Fruit fly (Drosophila melanogaster) whole organism, adult: ENCODE results near the gene Apt1.
"Not testable (repeated sequence)": the region's sequence is repeated elsewhere in the genome, so short reads cannot be mapped to it uniquely, and the experiment has no call there.

ENCODE experiments used
- CG11617 ChIP-seq: fragments of 200-800 bp; sonication (Bioruptor generic); optimal IDR thresholded peaks from 2 replicates; lab custom pipeline; 2017; ENCODE audit warnings: mild to moderate bottlenecking, missing biosample characterization, missing genetic modification reagents, missing genetic modification characterization
- CG12768 ChIP-seq: fragments of 200-800 bp; sonication (Bioruptor generic); optimal IDR thresholded peaks from 2 replicates; lab custom pipeline; 2017; ENCODE audit warnings: missing biosample characterization, missing genetic modification characterization, mild to moderate bottlenecking, moderate library complexity, missing genetic modification reagents
- CG14711 ChIP-seq: fragments of 200-800 bp; sonication (Bioruptor generic); optimal IDR thresholded peaks from 2 replicates; lab custom pipeline; 2018; ENCODE audit warnings: missing biosample characterization, mild to moderate bottlenecking, missing genetic modification characterization, moderate library complexity
- CG1620 ChIP-seq: fragments of 200-800 bp; sonication (Bioruptor generic); optimal IDR thresholded peaks from 2 replicates; lab custom pipeline; 2016; ENCODE audit warnings: missing biosample characterization, missing genetic modification characterization
- CG33017 ChIP-seq: fragments of 200-800 bp; sonication (Bioruptor generic); optimal IDR thresholded peaks from 2 replicates; lab custom pipeline; 2018; ENCODE audit warnings: missing biosample characterization, mild to moderate bottlenecking, missing genetic modification characterization, moderate library complexity
- CG5204 ChIP-seq: fragments of 200-800 bp; sonication (Bioruptor generic); optimal IDR thresholded peaks from 2 replicates; lab custom pipeline; 2016; ENCODE audit warnings: missing biosample characterization, missing genetic modification characterization
- CG7045 ChIP-seq: fragments of 200-800 bp; sonication (Bioruptor generic); optimal IDR thresholded peaks from 2 replicates; lab custom pipeline; 2017; ENCODE audit warnings: missing biosample characterization, mild to moderate bottlenecking, missing genetic modification characterization
- CG7101 ChIP-seq: fragments of 200-800 bp; sonication (Bioruptor generic); optimal IDR thresholded peaks from 2 replicates; lab custom pipeline; 2018; ENCODE audit warnings: missing biosample characterization, mild to moderate bottlenecking, missing genetic modification characterization, moderate library complexity
- Clk ChIP-seq: fragments of 200-800 bp; sonication (Bioruptor generic); optimal IDR thresholded peaks from 2 replicates; lab custom pipeline; 2017; ENCODE audit warnings: missing biosample characterization, missing genetic modification characterization
- Crg-1 ChIP-seq: fragments of 200-800 bp; sonication (Bioruptor generic); optimal IDR thresholded peaks from 2 replicates; lab custom pipeline; 2016; ENCODE audit warnings: missing biosample characterization, missing genetic modification characterization
- Hr96 ChIP-seq: fragments of 200-800 bp; sonication (Bioruptor generic); optimal IDR thresholded peaks from 2 replicates; lab custom pipeline; 2016; ENCODE audit warnings: missing biosample characterization, missing genetic modification characterization
- Mnt ChIP-seq: fragments of 200-800 bp; sonication (Bioruptor generic); optimal IDR thresholded peaks from 2 replicates; lab custom pipeline; 2016; ENCODE audit warnings: missing biosample characterization, mild to moderate bottlenecking, missing genetic modification characterization
- bab1 ChIP-seq: fragments of 200-800 bp; sonication (Bioruptor generic); optimal IDR thresholded peaks from 3 replicates; lab custom pipeline; 2019; ENCODE audit warnings: missing biosample characterization, mild to moderate bottlenecking, missing genetic modification characterization, moderate library complexity
- cic ChIP-seq: fragments of 200-800 bp; sonication (Bioruptor generic); optimal IDR thresholded peaks from 2 replicates; lab custom pipeline; 2017; ENCODE audit warnings: missing biosample characterization, mild to moderate bottlenecking, missing genetic modification characterization, moderate library complexity
- cnc ChIP-seq, 2 experiments: fragments of >200 bp; optimal IDR thresholded peaks; 2 replicates each; lab custom pipeline; 2017
- kay ChIP-seq: fragments of 200-800 bp; sonication (Bioruptor generic); peaks from one replicate; lab custom pipeline; 2016; ENCODE audit warnings: missing biosample characterization, missing genetic modification characterization, borderline replicate concordance
- ovo ChIP-seq: fragments of 200-800 bp; sonication (Bioruptor generic); optimal IDR thresholded peaks from 2 replicates; lab custom pipeline; 2016; ENCODE audit warnings: missing biosample characterization, missing genetic modification characterization
- pad ChIP-seq: fragments of 200-800 bp; sonication (Bioruptor generic); optimal IDR thresholded peaks from 3 replicates; lab custom pipeline; 2017; ENCODE audit warnings: missing biosample characterization, missing genetic modification characterization, mild to moderate bottlenecking, moderate library complexity, missing genetic modification reagents
- tj ChIP-seq: fragments of 200-800 bp; sonication (Bioruptor generic); optimal IDR thresholded peaks from 3 replicates; lab custom pipeline; 2017; ENCODE audit warnings: missing biosample characterization, mild to moderate bottlenecking, missing genetic modification characterization, moderate library complexity
- toe ChIP-seq: fragments of 200-800 bp; sonication (Bioruptor generic); optimal IDR thresholded peaks from 2 replicates; lab custom pipeline; 2016; ENCODE audit warnings: missing biosample characterization, missing genetic modification characterization

The Apt1 gene

DNA sequence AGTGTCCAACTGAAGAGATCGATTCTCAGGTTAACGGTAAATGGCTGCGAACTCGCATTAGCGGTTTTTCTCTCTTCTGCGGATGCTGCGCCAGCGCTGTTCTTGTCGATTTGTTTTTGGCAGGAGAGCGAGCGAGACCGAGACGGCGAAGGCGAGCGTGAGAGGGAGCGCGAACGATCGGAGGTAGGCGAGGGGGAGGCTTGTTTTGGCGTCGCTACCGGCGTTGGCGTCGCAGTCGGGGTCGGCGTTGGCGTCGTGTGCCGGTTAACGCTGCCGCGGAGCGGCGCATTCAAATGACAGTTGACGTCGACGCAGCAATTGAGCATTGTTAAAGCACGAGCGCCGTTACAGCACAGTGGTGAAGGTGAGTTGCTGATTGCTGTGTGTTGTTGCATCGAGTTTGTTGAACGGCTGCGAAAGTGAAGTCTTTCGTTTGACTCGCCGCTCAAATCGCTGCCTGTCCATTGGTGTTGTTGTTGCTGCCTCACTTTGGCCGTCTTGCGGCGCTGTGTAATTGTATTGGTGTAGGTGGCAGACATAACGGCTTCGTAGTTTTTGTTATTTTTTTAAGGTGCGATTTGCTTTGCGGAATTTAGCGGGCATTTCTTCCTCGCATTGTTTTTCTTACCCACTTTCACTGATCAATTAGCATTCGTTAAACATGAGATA is 40.9 kb upstream of the Apt1 start:
- TF ChIP-seq pad (GFP tag; lab: Kevin White, UChicago) = peak; percentile 85
- no peak for TF ChIP-seq bab1 (GFP tag; lab: Kevin White, UChicago)
- peak; percentile 96 for TF ChIP-seq ovo (GFP tag; lab: Kevin White, UChicago)
- no peak for TF ChIP-seq Clk (GFP tag; lab: Kevin White, UChicago)

DNA sequence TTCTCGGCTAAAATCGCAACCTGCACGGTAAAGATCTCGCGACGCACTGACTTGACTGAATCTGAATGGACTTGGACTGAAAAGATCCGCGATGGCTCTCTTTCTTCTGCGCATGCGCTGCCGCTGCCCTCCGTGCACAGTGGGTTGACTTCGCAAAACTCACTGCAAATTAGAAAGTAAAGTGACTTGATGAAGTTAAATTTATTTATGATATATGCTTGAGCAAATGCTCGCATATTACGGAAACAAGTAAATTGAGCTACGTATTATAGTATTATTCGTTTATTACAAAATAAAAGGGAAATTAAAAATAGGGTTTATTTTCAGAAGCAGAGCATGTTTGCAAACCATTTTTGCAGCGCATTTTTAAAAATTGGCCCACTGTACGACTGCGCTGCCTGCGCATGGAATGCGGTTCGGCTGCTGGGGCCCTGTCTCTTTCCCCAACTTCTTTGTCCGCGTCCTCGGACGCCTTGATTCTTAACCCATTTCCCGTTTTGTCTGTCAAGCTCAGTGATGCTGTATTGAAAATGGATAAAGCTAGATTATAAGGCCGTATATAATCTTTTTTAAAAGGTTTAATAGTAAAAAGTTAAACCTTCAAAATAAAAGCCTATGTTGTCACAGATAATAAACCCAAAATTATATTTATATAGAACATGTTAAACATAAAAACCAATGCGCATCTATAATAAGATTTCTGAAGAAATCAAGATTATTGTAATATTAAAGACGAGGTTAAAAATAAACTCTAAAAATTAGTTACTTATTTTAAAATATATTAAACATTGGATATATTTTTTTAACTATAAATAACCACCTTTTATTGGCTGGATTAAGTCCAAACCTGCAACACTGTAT is 39.9 kb upstream of the Apt1 start, which contains the start of gene rt:
Gene rt (minus strand): TSS at position 51 of the 861 bp plus-strand sequence.
- TF ChIP-seq pad (GFP tag; lab: Kevin White, UChicago) (peak; percentile 75), toe (no peak), cnc (optimal IDR thresholded peaks at IDR 0.05; lab: Kevin White, UChicago) (no peak), Clk (GFP tag; lab: Kevin White, UChicago) (no peak), CG33017 (no peak), Hr96 (GFP tag; lab: Kevin White, UChicago) (peak; percentile 10), CG12768 (GFP tag; lab: Kevin White, UChicago) (no peak), CG7045 (GFP tag; lab: Kevin White, UChicago) (peak; percentile 31), CG5204 (GFP tag; lab: Kevin White, UChicago) (no peak), ovo (GFP tag; lab: Kevin White, UChicago) (no peak), kay (GFP tag; lab: Kevin White, UChicago) (no peak)

DNA sequence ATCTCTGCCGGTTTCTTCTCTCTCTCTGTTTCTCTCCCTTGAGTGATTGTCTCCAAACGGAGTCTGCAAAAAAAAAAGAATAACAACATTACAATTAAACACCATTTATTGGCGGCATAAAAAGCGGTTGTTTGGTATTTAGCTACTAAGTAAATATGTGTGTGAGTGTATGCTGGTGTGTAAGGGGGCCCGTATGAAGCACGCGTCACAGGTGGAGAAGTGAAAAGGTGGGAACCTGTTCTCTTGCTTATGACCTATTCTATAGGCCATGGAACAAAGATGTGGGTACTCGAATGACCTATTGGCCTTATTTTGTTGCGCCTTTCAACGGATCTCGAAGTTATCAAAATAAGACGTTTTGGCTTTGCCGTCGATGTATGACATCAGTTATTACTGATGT is 39.2 kb upstream of the Apt1 start:
- no peak for TF ChIP-seq pad (GFP tag; lab: Kevin White, UChicago)
- no peak for TF ChIP-seq Crg-1 (GFP tag; lab: Kevin White, UChicago)
- no peak for TF ChIP-seq bab1 (GFP tag; lab: Kevin White, UChicago)
- TF ChIP-seq CG7045 (GFP tag; lab: Kevin White, UChicago) = no peak
- no peak for TF ChIP-seq CG5204 (GFP tag; lab: Kevin White, UChicago)
- TF ChIP-seq cnc (optimal IDR thresholded peaks at IDR 0.05; lab: Kevin White, UChicago) = no peak
- TF ChIP-seq CG14711 (tag; lab: Kevin White, UChicago) = no peak
- TF ChIP-seq kay (GFP tag; lab: Kevin White, UChicago) = no peak
- TF ChIP-seq CG12768 (GFP tag; lab: Kevin White, UChicago) = no peak
- no peak for TF ChIP-seq tj (GFP tag; lab: Kevin White, UChicago)
- TF ChIP-seq Mnt (GFP tag; lab: Kevin White, UChicago) = no peak
- TF ChIP-seq Clk (GFP tag; lab: Kevin White, UChicago) = no peak
- TF ChIP-seq ovo (GFP tag; lab: Kevin White, UChicago) = no peak
- TF ChIP-seq toe = no peak
- no peak for TF ChIP-seq CG1620 (GFP tag; lab: Kevin White, UChicago)

DNA sequence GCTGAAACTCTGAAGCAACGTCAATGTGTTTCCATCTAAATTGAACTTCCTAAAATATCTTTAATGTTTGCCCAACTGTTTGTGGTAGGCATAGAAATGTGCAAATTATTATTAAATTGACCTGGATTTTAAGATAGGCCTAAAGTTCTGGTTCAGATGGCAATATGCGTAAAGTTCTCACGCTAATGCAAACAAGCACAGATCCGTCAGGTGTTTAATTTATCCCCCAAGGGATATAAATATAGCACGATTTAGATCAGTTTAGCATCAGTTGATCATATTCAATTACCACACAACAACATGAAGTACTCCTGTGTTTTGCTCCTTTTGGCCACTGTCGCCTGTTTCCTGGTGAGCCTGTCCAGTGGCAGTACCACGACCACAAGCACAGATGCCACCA is 38.4 kb upstream of the Apt1 start, which contains the start of gene CG7377:
Gene CG7377 (plus strand): TSS at position 301 of the 400 bp plus-strand sequence.
- not testable (repeated sequence) for TF ChIP-seq CG14711 (tag; lab: Kevin White, UChicago); toe; CG7045 (GFP tag; lab: Kevin White, UChicago)

DNA sequence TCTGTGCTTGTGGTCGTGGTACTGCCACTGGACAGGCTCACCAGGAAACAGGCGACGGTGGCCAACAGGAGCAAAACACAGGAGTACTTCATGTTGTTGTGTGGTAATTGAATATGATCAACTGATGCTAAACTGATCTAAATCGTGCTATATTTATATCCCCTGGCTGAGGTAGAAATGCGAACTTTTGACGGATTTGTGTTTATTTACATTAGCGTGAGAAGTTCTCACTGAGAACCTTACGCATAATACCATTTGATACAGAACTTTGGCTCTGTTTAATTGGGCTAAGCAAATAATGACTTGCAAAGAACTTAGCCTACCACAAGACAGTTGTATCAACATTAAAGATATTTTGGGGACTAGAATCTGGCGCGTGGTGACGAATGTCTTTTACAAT is 36.7 kb upstream of the Apt1 start, which contains the start of gene CG33268:
Gene CG33268 (minus strand): TSS at position 101 of the 400 bp plus-strand sequence.
- TF ChIP-seq Mnt (GFP tag; lab: Kevin White, UChicago) (no peak), Clk (GFP tag; lab: Kevin White, UChicago) (no peak), toe (no peak), cic (no peak), CG7045 (GFP tag; lab: Kevin White, UChicago) (no peak), CG12768 (GFP tag; lab: Kevin White, UChicago) (no peak), CG33017 (no peak), Hr96 (GFP tag; lab: Kevin White, UChicago) (no peak), bab1 (GFP tag; lab: Kevin White, UChicago) (no peak), ovo (GFP tag; lab: Kevin White, UChicago) (no peak)

DNA sequence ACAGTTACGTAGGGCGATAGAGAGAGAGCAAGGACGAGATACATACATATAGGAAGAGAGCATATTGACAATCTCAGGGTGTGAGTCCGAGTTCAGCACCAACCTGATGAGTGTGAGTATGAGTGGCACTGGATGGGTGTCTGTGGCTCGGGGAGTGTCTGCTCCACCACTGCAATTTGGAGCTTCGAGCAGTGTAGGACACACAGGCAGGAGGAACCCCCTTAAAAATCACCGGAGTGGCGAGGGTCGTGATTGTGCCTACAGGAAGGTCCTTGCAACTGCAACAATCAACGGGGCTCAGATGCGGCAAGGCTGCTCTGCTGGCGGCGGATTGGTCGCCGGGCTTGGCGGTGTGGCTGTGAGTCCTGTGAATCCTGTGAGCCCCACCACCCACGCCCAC is 36.0 kb upstream of the Apt1 start:
- no peak for TF ChIP-seq bab1 (GFP tag; lab: Kevin White, UChicago)
- no peak for TF ChIP-seq Mnt (GFP tag; lab: Kevin White, UChicago)
- no peak for TF ChIP-seq tj (GFP tag; lab: Kevin White, UChicago)
- no peak for TF ChIP-seq CG7101 (tag; lab: Kevin White, UChicago)
- no peak for TF ChIP-seq CG12768 (GFP tag; lab: Kevin White, UChicago)
- TF ChIP-seq CG11617 (GFP tag; lab: Kevin White, UChicago) = no peak
- TF ChIP-seq Clk (GFP tag; lab: Kevin White, UChicago) = no peak
- no peak for TF ChIP-seq cnc (optimal IDR thresholded peaks at IDR 0.05; lab: Kevin White, UChicago)
- TF ChIP-seq CG33017 = no peak
- no peak for TF ChIP-seq ovo (GFP tag; lab: Kevin White, UChicago)
- TF ChIP-seq cic = no peak
- no peak for TF ChIP-seq Hr96 (GFP tag; lab: Kevin White, UChicago)
- TF ChIP-seq Crg-1 (GFP tag; lab: Kevin White, UChicago) = no peak
- TF ChIP-seq CG1620 (GFP tag; lab: Kevin White, UChicago) = no peak
- TF ChIP-seq CG5204 (GFP tag; lab: Kevin White, UChicago) = no peak
- TF ChIP-seq CG14711 (tag; lab: Kevin White, UChicago) = no peak
- no peak for TF ChIP-seq pad (GFP tag; lab: Kevin White, UChicago)
